Fruit fly (Drosophila melanogaster): ENCODE data around the gene Ubc7.

dm6 chrX:16598978-16599664 is 5.6 kb downstream of the Ubc7 start, which contains the start of the genes CG9784 and Nup153:
- TF ChIP-seq Smox (GFP tag; optimal IDR thresholded peaks at IDR 0.05) (no peak), CG4318 (GFP tag; optimal IDR thresholded peaks at IDR 0.05) (no peak), CG3032 (tag; optimal IDR thresholded peaks at IDR 0.05) (no peak), CG16779 (tag; optimal IDR thresholded peaks at IDR 0.05) (no peak), Ets96B (tag; optimal IDR thresholded peaks at IDR 0.05) (no peak), CG3919 (GFP tag; optimal IDR thresholded peaks at IDR 0.05) (no peak), Sox102F (GFP tag; optimal IDR thresholded peaks at IDR 0.05) (no peak), lz (GFP tag; optimal IDR thresholded peaks at IDR 0.05) (no peak), CG8319 (GFP tag; optimal IDR thresholded peaks at IDR 0.05) (no peak), CG11762 (GFP tag; optimal IDR thresholded peaks at IDR 0.05; ENCODE audit: insufficient read depth) (no peak), dac (GFP tag; optimal IDR thresholded peaks at IDR 0.05) (no peak), CG1621 (tag; optimal IDR thresholded peaks at IDR 0.05) (no peak), net (GFP tag; optimal IDR thresholded peaks at IDR 0.05) (no peak), Hr4 (GFP tag; optimal IDR thresholded peaks at IDR 0.05) (no peak)
